Fruit fly (Drosophila melanogaster) whole organism, embryonic: Measurements from ENCODE around the gene CG17650.

Experiments
- gsb ChIP-seq: fragments of 200-800 bp; sonication (Bioruptor generic); IDR thresholded peaks from 2 replicates; pipeline ENCODE4 v1.3.6; 2022; ENCODE audit warnings: missing biosample characterization, missing genetic modification characterization
- klu ChIP-seq: fragments of 200-800 bp; sonication (Bioruptor generic); IDR thresholded peaks from 2 replicates; pipeline ENCODE4 v1.3.6; 2022; ENCODE audit warnings: missing biosample characterization, missing genetic modification characterization
- sim ChIP-seq: fragments of 200-800 bp; sonication (Bioruptor generic); IDR thresholded peaks from 2 replicates; pipeline ENCODE4 v1.3.6; 2022; ENCODE audit warnings: missing biosample characterization, missing genetic modification characterization
- vvl ChIP-seq: fragments of 200-800 bp; sonication (Bioruptor generic); IDR thresholded peaks from 2 replicates; pipeline ENCODE4 v1.3.6; 2022; ENCODE audit warnings: missing biosample characterization, missing genetic modification characterization

DNA sequence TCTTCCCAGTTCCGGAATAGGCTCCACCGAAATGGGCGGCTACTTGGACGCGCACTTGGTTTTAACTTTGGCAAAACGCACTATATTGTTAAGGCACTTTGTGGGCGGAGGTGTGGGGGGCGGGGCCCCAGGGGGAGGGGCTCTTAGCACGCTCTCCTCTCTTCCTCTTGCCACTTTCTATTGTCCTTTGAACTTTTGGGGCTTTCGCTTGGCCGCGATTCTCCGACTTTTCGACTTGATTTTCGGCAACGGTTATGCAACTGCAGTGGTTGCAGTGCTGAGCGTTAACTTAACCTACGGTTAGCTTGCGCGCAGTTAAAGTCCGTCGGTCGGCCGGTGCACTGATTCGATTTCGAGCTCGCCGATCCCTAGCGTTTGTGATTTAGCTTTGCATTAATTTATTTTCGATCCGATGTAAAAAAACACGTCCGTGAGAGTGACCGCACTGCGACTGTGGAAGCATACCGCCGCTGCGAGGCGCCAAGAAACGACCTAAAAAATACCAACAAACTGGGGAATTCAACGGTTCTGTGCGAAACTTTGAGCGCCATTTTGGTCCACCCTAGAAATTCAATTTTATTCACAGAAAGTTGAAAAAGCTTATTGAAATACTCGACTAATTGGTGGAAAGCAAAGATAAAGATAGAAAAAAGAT, 34.8 kb downstream of the CG17650 start, which contains the start of gene Rim2:
- TF ChIP-seq gsb (GFP tag; lab: Robert Waterston, UW) (no peak), klu (GFP tag; lab: Robert Waterston, UW) (no peak), vvl (GFP tag; lab: Robert Waterston, UW) (peak; percentile 70), sim (GFP tag; lab: Robert Waterston, UW) (no peak)
